Worm (Caenorhabditis elegans): ENCODE results near the gene Y44F5A.1.

Gene Y44F5A.1

ce11 chrIII:4204964-4205363 is 42.5 kb downstream of the Y44F5A.1 start:
- TF ChIP-seq pha-2 (tag; optimal IDR thresholded peaks at IDR 0.05): no peak
- no peak for TF ChIP-seq mec-3 (tag; optimal IDR thresholded peaks at IDR 0.05; ENCODE audit: borderline replicate concordance)
- no peak for TF ChIP-seq sox-4 (tag; optimal IDR thresholded peaks at IDR 0.05)
- TF ChIP-seq syd-9 (tag; optimal IDR thresholded peaks at IDR 0.05): no peak
- TF ChIP-seq unc-55 (GFP tag; optimal IDR thresholded peaks at IDR 0.05): no peak

ce11 chrIII:4204072-4204471 is 43.4 kb downstream of the Y44F5A.1 start, which contains the start of the genes pelo-1 and R74.7:
Gene pelo-1, minus strand, starts transcription at chrIII:4204222.
Gene R74.7, plus strand, starts transcription at chrIII:4204429.
- TF ChIP-seq lim-6 (tag; optimal IDR thresholded peaks at IDR 0.05) (no peak), unc-86 (tag; optimal IDR thresholded peaks at IDR 0.05) (no peak), ceh-14 (tag; optimal IDR thresholded peaks at IDR 0.05) (no peak), hlh-30 (tag; optimal IDR thresholded peaks at IDR 0.05; ENCODE audit: insufficient read depth) (no peak), npax-4 (tag; optimal IDR thresholded peaks at IDR 0.05) (no peak), ceh-9 (tag; optimal IDR thresholded peaks at IDR 0.05) (no peak), elt-4 (tag; optimal IDR thresholded peaks at IDR 0.05) (no peak), zip-5 (tag; optimal IDR thresholded peaks at IDR 0.05) (no peak), unc-3 (GFP tag; conservative IDR thresholded peaks at IDR 0.05) (no peak), unc-3 (tag; optimal IDR thresholded peaks at IDR 0.05) (no peak), ttx-3 (tag; optimal IDR thresholded peaks at IDR 0.05) (no peak), C08G9.2 (tag; optimal IDR thresholded peaks at IDR 0.05) (no peak)

DNA sequence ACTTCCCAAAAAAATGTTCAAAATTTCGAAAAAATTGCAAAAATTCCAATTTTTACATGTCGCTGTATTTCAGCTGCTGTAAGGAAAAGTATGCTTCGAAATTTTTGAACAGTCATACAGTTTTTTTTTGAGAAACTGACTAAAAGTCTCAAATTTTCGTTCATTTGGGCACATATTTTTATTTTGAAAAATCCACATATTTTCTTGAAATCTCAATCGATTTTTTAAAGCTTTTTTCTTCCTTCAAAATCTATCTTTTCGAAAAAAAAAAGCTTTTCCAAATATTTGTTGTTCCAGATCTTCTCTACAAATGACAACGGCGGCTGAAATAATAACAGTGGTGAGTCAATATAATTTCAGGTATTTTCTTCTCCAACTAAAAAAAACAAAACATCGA is 50.5 kb downstream of the Y44F5A.1 start, which contains the start of gene asd-1:
TSS of gene asd-1 (plus strand) at position 298 of the 397 bp plus-strand sequence.
- TF ChIP-seq pat-9 (tag; optimal IDR thresholded peaks at IDR 0.05) (no peak), ceh-24 (tag; optimal IDR thresholded peaks at IDR 0.05) (no peak), ceh-45 (GFP tag; IDR thresholded peaks at IDR 0.05) (no peak), ceh-9 (tag; optimal IDR thresholded peaks at IDR 0.05) (no peak), hlh-30 (tag; optimal IDR thresholded peaks at IDR 0.05; ENCODE audit: insufficient read depth) (no peak), ceh-18 (tag; optimal IDR thresholded peaks at IDR 0.05) (no peak), ama-1 (optimal IDR thresholded peaks at IDR 0.05) (no peak), lim-6 (tag; optimal IDR thresholded peaks at IDR 0.05) (no peak), T23F11.4 (GFP tag; optimal IDR thresholded peaks at IDR 0.05) (no peak), nhr-232 (tag; optimal IDR thresholded peaks at IDR 0.05) (no peak), Y22D7AL.16 (tag; optimal IDR thresholded peaks at IDR 0.05) (no peak), pqm-1 (tag; optimal IDR thresholded peaks at IDR 0.05) (no peak), ets-4 (tag; optimal IDR thresholded peaks at IDR 0.05) (no peak), hlh-13 (GFP tag; optimal IDR thresholded peaks at IDR 0.05) (no peak), dmd-4 (tag; optimal IDR thresholded peaks at IDR 0.05; ENCODE audit: borderline replicate concordance) (no peak), pax-1 (tag; optimal IDR thresholded peaks at IDR 0.05) (no peak), gmeb-2 (tag; optimal IDR thresholded peaks at IDR 0.05) (no peak), fkh-6 (tag; optimal IDR thresholded peaks at IDR 0.05) (no peak), mec-3 (tag; optimal IDR thresholded peaks at IDR 0.05; ENCODE audit: borderline replicate concordance) (no peak)

ce11 chrIII:4196301-4196987 is 51.0 kb downstream of the Y44F5A.1 start:
- peak; percentile 85 for TF ChIP-seq ceh-2 (tag; optimal IDR thresholded peaks at IDR 0.05)
- no peak for TF ChIP-seq ztf-16 (tag; optimal IDR thresholded peaks at IDR 0.05)
- no peak for TF ChIP-seq unc-86 (tag; optimal IDR thresholded peaks at IDR 0.05)
- TF ChIP-seq pag-3 (tag; optimal IDR thresholded peaks at IDR 0.05; ENCODE audit: borderline replicate concordance): no peak
- no peak for TF ChIP-seq pqm-1 (tag; optimal IDR thresholded peaks at IDR 0.05)
- TF ChIP-seq ceh-19 (GFP tag; optimal IDR thresholded peaks at IDR 0.05): no peak
- TF ChIP-seq pha-2 (tag; optimal IDR thresholded peaks at IDR 0.05): no peak
- TF ChIP-seq sox-2 (GFP tag; IDR thresholded peaks at IDR 0.05): no peak
- no peak for TF ChIP-seq dve-1 (tag; optimal IDR thresholded peaks at IDR 0.05)
- TF ChIP-seq lim-6 (tag; optimal IDR thresholded peaks at IDR 0.05): peak; percentile 61
- TF ChIP-seq hlh-8 (tag; optimal IDR thresholded peaks at IDR 0.05): peak; percentile 33
- TF ChIP-seq ceh-45 (GFP tag; IDR thresholded peaks at IDR 0.05): no peak
- peak; percentile 75 for TF ChIP-seq zip-5 (tag; optimal IDR thresholded peaks at IDR 0.05)
- TF ChIP-seq sox-4 (tag; optimal IDR thresholded peaks at IDR 0.05): no peak
- TF ChIP-seq pros-1 (tag; optimal IDR thresholded peaks at IDR 0.05): no peak
- TF ChIP-seq unc-55 (GFP tag; optimal IDR thresholded peaks at IDR 0.05): peak; percentile 51
- no peak for TF ChIP-seq hlh-13 (GFP tag; optimal IDR thresholded peaks at IDR 0.05)
- TF ChIP-seq ceh-30 (tag; optimal IDR thresholded peaks at IDR 0.05): no peak
- no peak for TF ChIP-seq hlh-15 (tag; optimal IDR thresholded peaks at IDR 0.05)
- no peak for TF ChIP-seq pat-9 (tag; optimal IDR thresholded peaks at IDR 0.05)
- TF ChIP-seq fkh-10 (GFP tag; optimal IDR thresholded peaks at IDR 0.05): no peak
- TF ChIP-seq tbx-2 (tag; optimal IDR thresholded peaks at IDR 0.05): peak; percentile 81
- TF ChIP-seq nfya-1 (tag; optimal IDR thresholded peaks at IDR 0.05): peak; percentile 67
- TF ChIP-seq mec-3 (tag; optimal IDR thresholded peaks at IDR 0.05; ENCODE audit: borderline replicate concordance): peak; percentile 78
- no peak for TF ChIP-seq lin-11 (tag; optimal IDR thresholded peaks at IDR 0.05)
